Worm (Caenorhabditis elegans) whole organism, young adult: ENCODE data around the gene fipr-17.

Experiments
- B0336.3 ChIP-seq: fragments of 200-800 bp; sonication (Bioruptor generic); IDR thresholded peaks from 2 replicates; pipeline ENCODE4 v1.3.6; 2022; ENCODE audit warnings: missing genetic modification characterization, missing compliant biosample characterization
- C17E4.6 ChIP-seq: fragments of 200-800 bp; sonication (Bioruptor generic); IDR thresholded peaks from 2 replicates; pipeline ENCODE4 v1.3.6; 2022; ENCODE audit warnings: missing genetic modification reagents, missing genetic modification characterization, missing compliant biosample characterization
- F10E7.11 ChIP-seq: sonication (generic microtip); optimal IDR thresholded peaks from 2 replicates; lab custom pipeline; 2017; ENCODE audit warnings: mild to moderate bottlenecking, missing genetic modification characterization, moderate library complexity, missing compliant biosample characterization
- F22D6.2 ChIP-seq: sonication (generic microtip); optimal IDR thresholded peaks from 2 replicates; lab custom pipeline; 2016; ENCODE audit warnings: mild to moderate bottlenecking, missing genetic modification characterization, missing compliant biosample characterization
- F37B4.10 ChIP-seq: fragments of 200-800 bp; sonication (Bioruptor generic); IDR thresholded peaks from 2 replicates; pipeline ENCODE4 v1.3.6; 2022; ENCODE audit warnings: missing genetic modification characterization, missing compliant biosample characterization
- F49E8.2 ChIP-seq: sonication (generic microtip); optimal IDR thresholded peaks from 3 replicates; lab custom pipeline; 2017; ENCODE audit warnings: missing genetic modification characterization, mild to moderate bottlenecking, missing compliant biosample characterization, antibody characterized with exemption, moderate library complexity; ENCODE audit not compliant: insufficient read depth
- F55B11.4 ChIP-seq: sonication (generic microtip); optimal IDR thresholded peaks from 2 replicates; lab custom pipeline; 2016; ENCODE audit warnings: missing compliant biosample characterization, missing genetic modification characterization, borderline replicate concordance; ENCODE audit not compliant: insufficient read depth
- T07F8.4 ChIP-seq: sonication (generic microtip); optimal IDR thresholded peaks from 2 replicates; lab custom pipeline; 2016; ENCODE audit warnings: mild to moderate bottlenecking, missing genetic modification characterization, moderate library complexity, missing compliant biosample characterization
- T26A5.8 ChIP-seq: sonication (generic microtip); optimal IDR thresholded peaks from 2 replicates; lab custom pipeline; 2016; ENCODE audit warnings: missing genetic modification characterization, missing compliant biosample characterization
- Y53F4B.3 ChIP-seq: fragments of 200-800 bp; sonication (Bioruptor generic); IDR thresholded peaks from 2 replicates; pipeline ENCODE4 v1.3.6; 2022; ENCODE audit warnings: missing genetic modification reagents, missing genetic modification characterization, missing compliant biosample characterization
- Y79H2A.3 ChIP-seq: fragments of 200-800 bp; sonication (Bioruptor generic); conservative IDR thresholded peaks from 2 replicates; pipeline ENCODE4 v1.3.6; 2022; ENCODE audit warnings: missing genetic modification reagents, missing genetic modification characterization, missing compliant biosample characterization
- ama-1 ChIP-seq, 3 experiments: fragments of 150-350 bp in 1 of 3; sonication (generic microtip) in 2 of 3; optimal IDR thresholded peaks; 2 replicates each; lab custom pipeline; 2014 to 2018; ENCODE audit warnings: missing biosample characterization in 2 of 3, missing genetic modification characterization in 2 of 3, missing genetic modification reagents in 2 of 3
- aptf-2 ChIP-seq: fragments of 200-800 bp; sonication (Bioruptor generic); conservative IDR thresholded peaks from 2 replicates; pipeline ENCODE4 v1.3.6; 2022; ENCODE audit warnings: missing genetic modification reagents, missing genetic modification characterization, missing compliant biosample characterization
- aptf-3 ChIP-seq: fragments of 200-800 bp; sonication (Bioruptor generic); IDR thresholded peaks from 2 replicates; pipeline ENCODE4 v1.3.6; 2022; ENCODE audit warnings: missing genetic modification characterization, missing compliant biosample characterization
- atf-7 ChIP-seq: sonication (generic microtip); optimal IDR thresholded peaks from 2 replicates; lab custom pipeline; 2017; ENCODE audit warnings: mild to moderate bottlenecking, missing genetic modification characterization, missing compliant biosample characterization
- attf-5 ChIP-seq: fragments of 200-800 bp; sonication (Bioruptor generic); optimal IDR thresholded peaks from 2 replicates; lab custom pipeline; 2018; ENCODE audit warnings: mild to moderate bottlenecking, missing genetic modification characterization, missing compliant biosample characterization
- bed-1 ChIP-seq: fragments of 200-800 bp; sonication (Bioruptor generic); IDR thresholded peaks from 2 replicates; pipeline ENCODE4 v1.3.6; 2022; ENCODE audit warnings: missing genetic modification reagents, missing genetic modification characterization, missing compliant biosample characterization
- ccch-3 ChIP-seq: fragments of 200-800 bp; sonication (Bioruptor generic); optimal IDR thresholded peaks from 2 replicates; lab custom pipeline; 2018; ENCODE audit warnings: mild to moderate bottlenecking, missing genetic modification characterization, missing compliant biosample characterization
- cebp-1 ChIP-seq, 2 experiments: fragments of 200-800 bp in 1 of 2; sonication (Bioruptor generic) in 1 of 2; sonication (generic microtip) in 1 of 2; IDR thresholded peaks in 1 of 2; optimal IDR thresholded peaks in 1 of 2; 2 replicates each; pipeline versions ENCODE4 v1.3.6 to Lab custom; 2017 to 2022; ENCODE audit warnings: missing compliant biosample characterization in 2 of 2, missing genetic modification characterization in 2 of 2, mild to moderate bottlenecking in 1 of 2, missing genetic modification reagents in 1 of 2, moderate library complexity in 1 of 2
- cebp-2 ChIP-seq: fragments of 200-800 bp; sonication (Bioruptor generic); IDR thresholded peaks from 2 replicates; pipeline ENCODE4 v1.3.6; 2022; ENCODE audit warnings: missing genetic modification characterization, missing compliant biosample characterization
- ceh-100 ChIP-seq: fragments of 200-800 bp; sonication (Bioruptor generic); IDR thresholded peaks from 2 replicates; pipeline ENCODE4 v1.3.6; 2022; ENCODE audit warnings: missing genetic modification reagents, missing genetic modification characterization, missing compliant biosample characterization
- ceh-27 ChIP-seq: fragments of 200-800 bp; sonication (Bioruptor generic); optimal IDR thresholded peaks from 2 replicates; lab custom pipeline; 2018; ENCODE audit warnings: mild to moderate bottlenecking, missing genetic modification characterization, moderate library complexity, missing compliant biosample characterization
- ceh-79 ChIP-seq: sonication (generic microtip); optimal IDR thresholded peaks from 2 replicates; lab custom pipeline; 2017; ENCODE audit warnings: mild to moderate bottlenecking, missing genetic modification characterization, missing compliant biosample characterization
- dox-1 ChIP-seq: fragments of 200-800 bp; sonication (Bioruptor generic); IDR thresholded peaks from 2 replicates; pipeline ENCODE4 v1.3.6; 2022; ENCODE audit warnings: missing genetic modification reagents, missing genetic modification characterization, missing compliant biosample characterization
- dpff-1 ChIP-seq: sonication (generic microtip); optimal IDR thresholded peaks from 2 replicates; lab custom pipeline; 2017; ENCODE audit warnings: mild to moderate bottlenecking, missing genetic modification characterization, missing compliant biosample characterization
- egl-18 ChIP-seq: fragments of 200-800 bp; sonication (Bioruptor generic); IDR thresholded peaks from 2 replicates; pipeline ENCODE4 v1.3.6; 2022; ENCODE audit warnings: missing genetic modification reagents, missing genetic modification characterization, missing compliant biosample characterization
- egrh-3 ChIP-seq: fragments of 200-800 bp; sonication (Bioruptor generic); IDR thresholded peaks from 2 replicates; pipeline ENCODE4 v1.3.6; 2022; ENCODE audit warnings: missing genetic modification reagents, missing genetic modification characterization, missing compliant biosample characterization
- ekl-4 ChIP-seq: fragments of 200-800 bp; sonication (Bioruptor generic); IDR thresholded peaks from 2 replicates; pipeline ENCODE4 v1.3.6; 2022; ENCODE audit warnings: missing genetic modification reagents, missing genetic modification characterization, missing compliant biosample characterization
- gei-17 ChIP-seq: fragments of 200-800 bp; sonication (Bioruptor generic); optimal IDR thresholded peaks from 2 replicates; lab custom pipeline; 2018; ENCODE audit warnings: mild to moderate bottlenecking, missing genetic modification characterization, missing compliant biosample characterization
- hlh-12 ChIP-seq: sonication (generic microtip); optimal IDR thresholded peaks from 2 replicates; lab custom pipeline; 2016; ENCODE audit warnings: missing genetic modification characterization, missing compliant biosample characterization
- hlh-26 ChIP-seq: fragments of 200-800 bp; sonication (Bioruptor generic); conservative IDR thresholded peaks from 2 replicates; pipeline ENCODE4 v1.3.6; 2022; ENCODE audit warnings: missing genetic modification reagents, missing genetic modification characterization, missing compliant biosample characterization
- hmg-1.2 ChIP-seq: fragments of 200-800 bp; sonication (Bioruptor generic); IDR thresholded peaks from 2 replicates; pipeline ENCODE4 v1.3.6; 2022; ENCODE audit warnings: missing genetic modification reagents, missing genetic modification characterization, missing compliant biosample characterization
- hmg-20 ChIP-seq: fragments of 200-800 bp; sonication (Bioruptor generic); IDR thresholded peaks from 2 replicates; pipeline ENCODE4 v1.3.6; 2022; ENCODE audit warnings: missing genetic modification reagents, missing genetic modification characterization, missing compliant biosample characterization
- lin-26 ChIP-seq: fragments of 200-800 bp; sonication (Bioruptor generic); IDR thresholded peaks from 2 replicates; pipeline ENCODE4 v1.3.6; 2022; ENCODE audit warnings: missing genetic modification reagents, missing genetic modification characterization, missing compliant biosample characterization
- madf-10 ChIP-seq: sonication (generic microtip); optimal IDR thresholded peaks from 2 replicates; lab custom pipeline; 2016; ENCODE audit warnings: mild to moderate bottlenecking, missing genetic modification characterization, missing compliant biosample characterization
- madf-3 ChIP-seq: fragments of 200-800 bp; sonication (Bioruptor generic); IDR thresholded peaks from 2 replicates; pipeline ENCODE4 v1.3.6; 2022; ENCODE audit warnings: missing genetic modification reagents, missing genetic modification characterization, missing compliant biosample characterization
- madf-6 ChIP-seq: fragments of 200-800 bp; sonication (Bioruptor generic); IDR thresholded peaks from 2 replicates; pipeline ENCODE4 v1.3.6; 2022; ENCODE audit warnings: missing genetic modification reagents, missing genetic modification characterization, missing compliant biosample characterization
- madf-8 ChIP-seq: fragments of 200-800 bp; sonication (Bioruptor generic); conservative IDR thresholded peaks from 2 replicates; pipeline ENCODE4 v1.3.6; 2022; ENCODE audit warnings: missing genetic modification reagents, missing genetic modification characterization, missing compliant biosample characterization
- nfya-1 ChIP-seq: sonication (generic microtip); optimal IDR thresholded peaks from 2 replicates; lab custom pipeline; 2017; ENCODE audit warnings: antibody characterized with exemption, missing compliant biosample characterization, missing genetic modification characterization, borderline replicate concordance; ENCODE audit not compliant: insufficient read depth
- nfya-2 ChIP-seq: fragments of 200-800 bp; sonication (Bioruptor generic); IDR thresholded peaks from 2 replicates; pipeline ENCODE4 v1.3.6; 2022; ENCODE audit warnings: missing genetic modification reagents, missing genetic modification characterization, missing compliant biosample characterization
- nfyb-1 ChIP-seq: fragments of 200-800 bp; sonication (Bioruptor generic); IDR thresholded peaks from 2 replicates; pipeline ENCODE4 v1.3.6; 2022; ENCODE audit warnings: missing genetic modification reagents, missing genetic modification characterization, missing compliant biosample characterization
- nhr-120 ChIP-seq: fragments of 200-800 bp; sonication (Bioruptor generic); IDR thresholded peaks from 2 replicates; pipeline ENCODE4 v1.3.6; 2022; ENCODE audit warnings: missing genetic modification characterization, missing compliant biosample characterization
- nhr-179 ChIP-seq: sonication (generic microtip); optimal IDR thresholded peaks from 2 replicates; lab custom pipeline; 2016; ENCODE audit warnings: mild to moderate bottlenecking, missing genetic modification characterization, missing compliant biosample characterization
- snpc-1.1 ChIP-seq: sonication (generic microtip); optimal IDR thresholded peaks from 2 replicates; lab custom pipeline; 2017; ENCODE audit warnings: missing genetic modification characterization, mild to moderate bottlenecking, missing compliant biosample characterization, antibody characterized with exemption, moderate library complexity, missing genotype, missing genetic modification reagents; ENCODE audit not compliant: insufficient read depth
- snpc-3.4 ChIP-seq: sonication (generic microtip); optimal IDR thresholded peaks from 2 replicates; lab custom pipeline; 2017; ENCODE audit warnings: missing genetic modification characterization, mild to moderate bottlenecking, missing compliant biosample characterization, antibody characterized with exemption, moderate library complexity, missing genotype, missing genetic modification reagents
- tbp1 ChIP-seq: fragments of 200-800 bp; sonication (Bioruptor generic); optimal IDR thresholded peaks from 2 replicates; lab custom pipeline; 2018; ENCODE audit warnings: mild to moderate bottlenecking, missing genetic modification characterization, missing compliant biosample characterization
- xnd-1 ChIP-seq: sonication (generic microtip); optimal IDR thresholded peaks from 2 replicates; lab custom pipeline; 2016; ENCODE audit warnings: missing genotype, missing genetic modification reagents, missing genetic modification characterization, missing compliant biosample characterization
- ztf-18 ChIP-seq: sonication (generic microtip); optimal IDR thresholded peaks from 2 replicates; lab custom pipeline; 2016; ENCODE audit warnings: missing genotype, mild to moderate bottlenecking, missing genetic modification characterization, missing compliant biosample characterization

Gene fipr-17

DNA sequence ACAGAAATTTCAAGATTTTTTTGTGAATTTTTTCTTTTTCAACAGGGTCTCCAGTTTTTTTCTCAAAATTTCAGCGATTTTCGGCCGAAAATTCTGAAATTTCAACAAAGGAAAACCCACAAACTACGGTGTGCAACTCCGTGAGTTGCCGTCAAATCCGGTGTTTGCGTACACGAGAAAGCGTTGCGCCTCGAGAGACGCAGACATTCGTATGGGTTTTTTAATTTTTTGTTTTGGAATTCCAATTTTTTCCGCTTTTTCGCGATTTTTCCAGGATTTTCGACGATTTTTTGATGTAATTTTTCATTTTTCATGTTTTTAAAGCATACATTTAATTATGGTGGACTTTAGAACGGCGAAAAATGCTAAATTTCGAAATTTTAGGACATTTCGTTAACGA, 28.7 kb upstream of the fipr-17 start (continued):
- TF ChIP-seq nfyb-1 (GFP tag; lab: Robert Waterston, UW): no peak
- no peak for TF ChIP-seq F10E7.11 (tag; lab: Kevin White, UChicago)
- TF ChIP-seq madf-6 (GFP tag; lab: Robert Waterston, UW): peak; percentile 92
- peak; percentile 83 for TF ChIP-seq snpc-1.1 (tag; lab: Kevin White, UChicago)
- TF ChIP-seq ceh-27 (GFP tag; lab: Kevin White, UChicago): no peak
- no peak for TF ChIP-seq aptf-3 (GFP tag; lab: Robert Waterston, UW)
- no peak for TF ChIP-seq nfya-1 (tag; lab: Kevin White, UChicago)
- no peak for TF ChIP-seq F55B11.4 (tag; lab: Kevin White, UChicago)
- no peak for TF ChIP-seq F37B4.10 (GFP tag; lab: Robert Waterston, UW)
- no peak for TF ChIP-seq bed-1 (GFP tag; lab: Robert Waterston, UW)
- no peak for TF ChIP-seq ccch-3 (GFP tag; lab: Kevin White, UChicago)
- 0 out of 2 replicates have a peak, but pooled peaks have one; percentile 20 for TF ChIP-seq hmg-20 (GFP tag; lab: Robert Waterston, UW)
- TF ChIP-seq T26A5.8 (tag; lab: Kevin White, UChicago): no peak
- no peak for TF ChIP-seq lin-26
- TF ChIP-seq cebp-2 (GFP tag; lab: Robert Waterston, UW): no peak
- TF ChIP-seq cebp-1 (GFP tag; IDR thresholded peaks at IDR 0.05; lab: Robert Waterston, UW): 0 out of 2 replicates have a peak, but pooled peaks have one; percentile 26
- TF ChIP-seq cebp-1 (tag; optimal IDR thresholded peaks at IDR 0.05; lab: Kevin White, UChicago): peak; percentile 69
- peak; percentile 81 for TF ChIP-seq ceh-100 (GFP tag; lab: Robert Waterston, UW)
- no peak for TF ChIP-seq dpff-1 (tag; lab: Kevin White, UChicago)
- no peak for TF ChIP-seq atf-7 (tag; lab: Kevin White, UChicago)
- TF ChIP-seq xnd-1 (tag; lab: Kevin White, UChicago): peak; percentile 64
- TF ChIP-seq egrh-3 (GFP tag; lab: Robert Waterston, UW): no peak
- peak; percentile 64 for TF ChIP-seq tbp1 (GFP tag; lab: Kevin White, UChicago)
- no peak for TF ChIP-seq hlh-12 (tag; lab: Kevin White, UChicago)
- 0 out of 2 replicates have a peak, but pooled peaks have one; percentile 52 for TF ChIP-seq madf-3 (GFP tag; lab: Robert Waterston, UW)
- 0 out of 2 replicates have a peak, but pooled peaks have one; percentile 19 for TF ChIP-seq Y53F4B.3
- no peak for TF ChIP-seq ama-1 (optimal IDR thresholded peaks at IDR 0.05; lab: Kevin White, UChicago)
- no peak for TF ChIP-seq ama-1 (GFP tag; optimal IDR thresholded peaks at IDR 0.05; lab: Kevin White, UChicago)
- no peak for TF ChIP-seq egl-18 (GFP tag; lab: Robert Waterston, UW)
- TF ChIP-seq hmg-1.2 (GFP tag; lab: Robert Waterston, UW): peak; percentile 100
- no peak for TF ChIP-seq gei-17
- TF ChIP-seq hlh-26: no peak
- no peak for TF ChIP-seq aptf-2 (GFP tag; lab: Robert Waterston, UW)
- peak; percentile 83 for TF ChIP-seq B0336.3
- TF ChIP-seq attf-5 (GFP tag; lab: Kevin White, UChicago): peak; percentile 34
- TF ChIP-seq C17E4.6 (GFP tag; lab: Robert Waterston, UW): peak; percentile 11; the same call in 1 of the 2 replicates
- TF ChIP-seq nhr-120 (GFP tag; lab: Robert Waterston, UW): no peak
- no peak for TF ChIP-seq ceh-79
- TF ChIP-seq F49E8.2: peak; percentile 75
- TF ChIP-seq ekl-4: no peak; the same call in 1 of the 2 replicates
- no peak for TF ChIP-seq F22D6.2 (tag; lab: Kevin White, UChicago)
- TF ChIP-seq nfya-2 (GFP tag; lab: Robert Waterston, UW): no peak
- TF ChIP-seq madf-10 (tag; lab: Kevin White, UChicago): no peak
- TF ChIP-seq Y79H2A.3 (GFP tag; lab: Robert Waterston, UW): no peak
- peak; percentile 90 for TF ChIP-seq snpc-3.4 (tag; lab: Kevin White, UChicago)
- TF ChIP-seq T07F8.4 (tag; lab: Kevin White, UChicago): no peak
- no peak for TF ChIP-seq nhr-179 (tag; lab: Kevin White, UChicago)
- TF ChIP-seq madf-8 (GFP tag; lab: Robert Waterston, UW): peak; percentile 69
- peak; percentile 91; the same call in 1 of the 2 replicates for TF ChIP-seq dox-1 (GFP tag; lab: Robert Waterston, UW)
- TF ChIP-seq ztf-18 (tag; lab: Kevin White, UChicago): no peak
